Fruit fly (Drosophila melanogaster): ENCODE data around the gene fax.
A peak's percentile ranks its signal among the peaks of the same experiment; 100 is the strongest.

fax gene

dm6 chr3L:16381184-16381797, 30.3 kb downstream of the fax start, which contains the start of gene Agpat4 (continued):
- TF ChIP-seq Sry-δ (GFP tag; optimal IDR thresholded peaks at IDR 0.05) (peak; percentile 40), Scr (GFP tag; IDR thresholded peaks at IDR 0.05; ENCODE audit: partially characterized antibody) (peak; percentile 32), Dp (GFP tag; optimal IDR thresholded peaks at IDR 0.05) (peak; percentile 48)

DNA sequence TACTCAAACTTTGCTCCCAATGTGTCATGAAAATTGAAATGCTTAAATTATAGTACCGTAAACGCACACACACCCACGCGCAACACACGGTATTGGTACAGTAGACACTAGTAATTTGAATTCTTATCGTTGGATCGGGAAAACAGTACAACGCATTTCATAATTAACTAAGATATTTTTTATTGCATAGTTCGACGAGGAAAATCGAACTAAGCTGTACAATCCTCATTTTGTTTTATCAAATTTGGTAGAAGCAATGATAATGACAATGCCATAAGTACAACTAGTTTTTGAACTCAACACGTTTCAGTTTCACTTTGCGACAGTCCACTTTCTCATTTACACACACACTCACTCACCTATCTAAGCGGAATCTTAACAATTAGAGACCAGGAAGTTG, 30.9 kb downstream of the fax start:
- TF ChIP-seq dm (GFP tag; optimal IDR thresholded peaks at IDR 0.05) (peak; percentile 57), NC2α (GFP tag; optimal IDR thresholded peaks at IDR 0.05) (peak; percentile 4), cg (GFP tag; optimal IDR thresholded peaks at IDR 0.05) (peak; percentile 78), Dll (GFP tag; IDR thresholded peaks at IDR 0.05; ENCODE audit: partially characterized antibody) (no peak), CG13296 (GFP tag; optimal IDR thresholded peaks at IDR 0.05) (peak; percentile 76), Gug (GFP tag; IDR thresholded peaks at IDR 0.05) (peak; percentile 44; the same call in 2 of the 4 replicates), CG13775 (GFP tag; optimal IDR thresholded peaks at IDR 0.05) (peak; percentile 56), Mrtf (GFP tag; IDR thresholded peaks at IDR 0.05) (peak; percentile 50; the same call in 1 of the 3 replicates), nerfin-1 (tag; optimal IDR thresholded peaks at IDR 0.05) (peak; percentile 49), dpn (GFP tag; optimal IDR thresholded peaks at IDR 0.05) (peak; percentile 62 to 65), CG15011 (GFP tag; optimal IDR thresholded peaks at IDR 0.05) (peak; percentile 16), HHEX (GFP tag; optimal IDR thresholded peaks at IDR 0.05) (peak; percentile 65), CG31224 (GFP tag; IDR thresholded peaks at IDR 0.05) (peak; percentile 42), CG15269 (tag; optimal IDR thresholded peaks at IDR 0.05) (peak; percentile 83), Dip2 (GFP tag; IDR thresholded peaks at IDR 0.05) (no peak), bsh (GFP tag; optimal IDR thresholded peaks at IDR 0.05) (peak in 1 of 2 experiments; percentile 73), E2f2 (GFP tag; IDR thresholded peaks at IDR 0.05) (0 out of 2 replicates have a peak, but pooled peaks have one; percentile 28), CG11723 (GFP tag; optimal IDR thresholded peaks at IDR 0.05) (peak; percentile 46), Ada2b (GFP tag; IDR thresholded peaks at IDR 0.05) (0 out of 2 replicates have a peak, but pooled peaks have one; percentile 36), Hr51 (GFP tag; optimal IDR thresholded peaks at IDR 0.05) (peak; percentile 13 to 71), mam (GFP tag; optimal IDR thresholded peaks at IDR 0.05) (peak; percentile 63), Hsf (GFP tag; optimal IDR thresholded peaks at IDR 0.05) (peak; percentile 70), CG16863 (GFP tag; optimal IDR thresholded peaks at IDR 0.05) (peak; percentile 66), CG4282 (GFP tag; optimal IDR thresholded peaks at IDR 0.05) (no peak), Lpt (GFP tag; optimal IDR thresholded peaks at IDR 0.05) (no peak), CrebB (tag; optimal IDR thresholded peaks at IDR 0.05) (peak; percentile 44), Rfx (GFP tag; IDR thresholded peaks at IDR 0.05) (0 out of 2 replicates have a peak, but pooled peaks have one; percentile 69), CG10979 (tag; optimal IDR thresholded peaks at IDR 0.05) (peak; percentile 67), ssp (GFP tag; IDR thresholded peaks at IDR 0.05) (0 out of 2 replicates have a peak, but pooled peaks have one; percentile 5), CG33213 (GFP tag; optimal IDR thresholded peaks at IDR 0.05) (peak; percentile 9), CG4404 (GFP tag; IDR thresholded peaks at IDR 0.05) (peak; percentile 22; the same call in 1 of the 2 replicates), maf-S (GFP tag; optimal IDR thresholded peaks at IDR 0.05) (peak; percentile 46), Six4 (GFP tag; optimal IDR thresholded peaks at IDR 0.05) (peak; percentile 65), jumu (GFP tag; optimal IDR thresholded peaks at IDR 0.05) (peak; percentile 57), CG3847 (GFP tag; IDR thresholded peaks at IDR 0.05) (peak; percentile 50; the same call in 1 of the 2 replicates), pan (optimal IDR thresholded peaks at IDR 0.05) (no peak), pan (GFP tag; optimal IDR thresholded peaks at IDR 0.05 in 1 of 2, IDR thresholded peaks at IDR 0.05 in 1 of 2) (peak in 1 of 2 experiments; percentile 54), Atf6 (GFP tag; IDR thresholded peaks at IDR 0.05) (peak; percentile 65; the same call in 1 of the 2 replicates), CG9727 (GFP tag; optimal IDR thresholded peaks at IDR 0.05) (peak; percentile 63), CG17359 (tag; optimal IDR thresholded peaks at IDR 0.05) (peak; percentile 77), CG15601 (tag; optimal IDR thresholded peaks at IDR 0.05) (peak; percentile 48), CG12299 (tag; optimal IDR thresholded peaks at IDR 0.05) (peak; percentile 49), CG13624 (GFP tag; optimal IDR thresholded peaks at IDR 0.05) (peak; percentile 71), unpg (GFP tag; optimal IDR thresholded peaks at IDR 0.05) (peak; percentile 74)

Data from whole organism, embryonic.